Fruit fly (Drosophila melanogaster) whole organism, embryonic: ENCODE data around the gene CG6800.

Experiments used
- Abd-B ChIP-seq: fragments of 200-800 bp; sonication (Bioruptor generic); optimal IDR thresholded peaks from 2 replicates; lab custom pipeline; 2018; ENCODE audit warnings: missing biosample characterization, mild to moderate bottlenecking, missing genetic modification characterization, moderate library complexity
- Asciz ChIP-seq: fragments of 200-800 bp; sonication (Bioruptor generic); optimal IDR thresholded peaks from 2 replicates; lab custom pipeline; 2017; ENCODE audit warnings: missing biosample characterization, mild to moderate bottlenecking, missing genetic modification characterization, missing genetic modification reagents
- Bdp1 ChIP-seq: fragments of 200-800 bp; sonication (Bioruptor generic); optimal IDR thresholded peaks from 3 replicates; lab custom pipeline; 2016; ENCODE audit warnings: missing biosample characterization, missing genetic modification characterization
- CG12299 ChIP-seq: fragments of 200-800 bp; sonication (Bioruptor generic); optimal IDR thresholded peaks from 2 replicates; lab custom pipeline; 2018; ENCODE audit warnings: missing biosample characterization, mild to moderate bottlenecking, missing genetic modification characterization
- CG17328 ChIP-seq: fragments of 200-800 bp; sonication (Bioruptor generic); IDR thresholded peaks from 2 replicates; pipeline ENCODE4 v1.3.6; 2022; ENCODE audit warnings: missing biosample characterization, missing genetic modification characterization
- CG18011 ChIP-seq: fragments of 200-800 bp; sonication (Bioruptor generic); optimal IDR thresholded peaks from 2 replicates; lab custom pipeline; 2017; ENCODE audit warnings: missing biosample characterization, missing genetic modification characterization, mild to moderate bottlenecking, moderate library complexity, missing genotype
- CG18262 ChIP-seq: fragments of 200-800 bp; optimal IDR thresholded peaks from 3 replicates; lab custom pipeline; 2019; ENCODE audit warnings: missing biosample characterization, mild to moderate bottlenecking, missing genetic modification characterization, moderate library complexity
- CG18619 ChIP-seq: fragments of 200-800 bp; sonication (Bioruptor generic); optimal IDR thresholded peaks from 3 replicates; lab custom pipeline; 2017; ENCODE audit warnings: missing biosample characterization, mild to moderate bottlenecking, missing genetic modification characterization
- CG2116 ChIP-seq: fragments of 200-800 bp; sonication (Bioruptor generic); optimal IDR thresholded peaks from 3 replicates; lab custom pipeline; 2018; ENCODE audit warnings: missing biosample characterization, mild to moderate bottlenecking, missing genetic modification characterization
- CG2129 ChIP-seq: fragments of 200-800 bp; sonication (Bioruptor generic); IDR thresholded peaks from 2 replicates; pipeline ENCODE4 v1.3.6; 2022; ENCODE audit warnings: missing biosample characterization, missing genetic modification characterization; ENCODE audit not compliant: partially characterized antibody
- CG2875 ChIP-seq: fragments of 200-800 bp; sonication (Bioruptor generic); optimal IDR thresholded peaks from 2 replicates; lab custom pipeline; 2017; ENCODE audit warnings: missing biosample characterization, mild to moderate bottlenecking, missing genetic modification characterization, missing genetic modification reagents
- CG2889 ChIP-seq: fragments of 200-800 bp; sonication (Bioruptor generic); IDR thresholded peaks from 3 replicates; pipeline ENCODE4 v1.3.6; 2022; ENCODE audit warnings: missing biosample characterization, missing genetic modification characterization
- CG4424 ChIP-seq: fragments of 200-800 bp; sonication (Bioruptor generic); optimal IDR thresholded peaks from 3 replicates; lab custom pipeline; 2016; ENCODE audit warnings: missing biosample characterization, missing genetic modification characterization
- CG4617 ChIP-seq: fragments of 200-800 bp; sonication (Bioruptor generic); optimal IDR thresholded peaks from 3 replicates; lab custom pipeline; 2016; ENCODE audit warnings: missing biosample characterization, missing genetic modification characterization, borderline replicate concordance
- CG6272 ChIP-seq: fragments of 200-800 bp; sonication (Bioruptor generic); IDR thresholded peaks from 2 replicates; pipeline ENCODE4 v1.3.6; 2022; ENCODE audit warnings: missing biosample characterization, missing genetic modification characterization
- CG6791 ChIP-seq: fragments of 200-800 bp; sonication (Bioruptor generic); IDR thresholded peaks from 3 replicates; pipeline ENCODE4 v1.3.6; 2022; ENCODE audit warnings: missing biosample characterization, missing genetic modification characterization; ENCODE audit not compliant: partially characterized antibody
- CG7963 ChIP-seq: fragments of 200-800 bp; sonication (Bioruptor generic); IDR thresholded peaks from 3 replicates; pipeline ENCODE4 v1.3.6; 2022; ENCODE audit warnings: missing biosample characterization, missing genetic modification characterization; ENCODE audit not compliant: partially characterized antibody
- CG8944 ChIP-seq: fragments of 200-800 bp; sonication (Bioruptor generic); optimal IDR thresholded peaks from 3 replicates; lab custom pipeline; 2016; ENCODE audit warnings: missing biosample characterization, missing genetic modification characterization
- Dip3 ChIP-seq: fragments of 200-800 bp; sonication (Bioruptor generic); optimal IDR thresholded peaks from 3 replicates; lab custom pipeline; 2016; ENCODE audit warnings: missing biosample characterization, missing genetic modification characterization
- Dll ChIP-seq: fragments of 200-800 bp; sonication (Bioruptor generic); IDR thresholded peaks from 4 replicates; pipeline ENCODE4 v1.3.6; 2022; ENCODE audit warnings: missing biosample characterization, missing genetic modification characterization; ENCODE audit not compliant: partially characterized antibody
- Gsc ChIP-seq: fragments of 200-800 bp; sonication (Bioruptor generic); IDR thresholded peaks from 2 replicates; pipeline ENCODE4 v1.3.6; 2022; ENCODE audit warnings: missing biosample characterization, missing genetic modification characterization
- H15 ChIP-seq: fragments of 200-800 bp; sonication (Bioruptor generic); IDR thresholded peaks from 3 replicates; pipeline ENCODE4 v1.3.6; 2022; ENCODE audit warnings: missing biosample characterization, missing genetic modification characterization
- HHEX ChIP-seq: fragments of 200-800 bp; sonication (Bioruptor generic); optimal IDR thresholded peaks from 3 replicates; lab custom pipeline; 2017; ENCODE audit warnings: missing biosample characterization, mild to moderate bottlenecking, missing genetic modification characterization, missing genetic modification reagents
- HLH4C ChIP-seq: fragments of 200-800 bp; sonication (Bioruptor generic); IDR thresholded peaks from 3 replicates; pipeline ENCODE4 v1.3.6; 2022; ENCODE audit warnings: missing biosample characterization, missing genetic modification characterization; ENCODE audit not compliant: partially characterized antibody
- Hmx ChIP-seq: fragments of 200-800 bp; sonication (Bioruptor generic); optimal IDR thresholded peaks from 2 replicates; lab custom pipeline; 2016; ENCODE audit warnings: missing biosample characterization, missing genetic modification characterization
- Opbp ChIP-seq: fragments of 200-800 bp; sonication (Bioruptor generic); IDR thresholded peaks from 3 replicates; pipeline ENCODE4 v1.3.6; 2022; ENCODE audit warnings: missing biosample characterization, missing genetic modification characterization; ENCODE audit not compliant: partially characterized antibody
- Xbp1 ChIP-seq: fragments of 200-800 bp; sonication (Bioruptor generic); optimal IDR thresholded peaks from 3 replicates; lab custom pipeline; 2016; ENCODE audit warnings: missing biosample characterization, mild to moderate bottlenecking, missing genetic modification characterization
- abd-A ChIP-seq: fragments of 200-800 bp; sonication (Bioruptor generic); optimal IDR thresholded peaks from 3 replicates; lab custom pipeline; 2019; ENCODE audit warnings: missing biosample characterization, mild to moderate bottlenecking, missing genetic modification characterization, moderate library complexity
- amos ChIP-seq: fragments of 200-800 bp; sonication (Bioruptor generic); IDR thresholded peaks from 2 replicates; pipeline ENCODE4 v1.3.6; 2022; ENCODE audit warnings: missing biosample characterization, missing genetic modification characterization; ENCODE audit not compliant: partially characterized antibody
- aop ChIP-seq: fragments of 200-800 bp; sonication (Bioruptor generic); IDR thresholded peaks from 2 replicates; pipeline ENCODE4 v1.3.6; 2022; ENCODE audit warnings: missing biosample characterization, missing genetic modification characterization
- az2 ChIP-seq: fragments of 200-800 bp; sonication (Bioruptor generic); optimal IDR thresholded peaks from 3 replicates; lab custom pipeline; 2016; ENCODE audit warnings: missing biosample characterization, missing genetic modification characterization
- bcd ChIP-seq: fragments of 200-800 bp; sonication (Bioruptor generic); optimal IDR thresholded peaks from 2 replicates; lab custom pipeline; 2017; ENCODE audit warnings: missing biosample characterization, mild to moderate bottlenecking, missing genetic modification characterization
- crol ChIP-seq: fragments of 200-800 bp; sonication (Bioruptor generic); IDR thresholded peaks from 2 replicates; pipeline ENCODE4 v1.3.6; 2022; ENCODE audit warnings: missing biosample characterization, missing genetic modification characterization
- fd3F ChIP-seq: fragments of 200-800 bp; sonication (Bioruptor generic); optimal IDR thresholded peaks from 2 replicates; lab custom pipeline; 2018; ENCODE audit warnings: missing biosample characterization, mild to moderate bottlenecking, missing genetic modification characterization, moderate library complexity
- fd96Cb ChIP-seq: fragments of 200-800 bp; sonication (Bioruptor generic); optimal IDR thresholded peaks from 2 replicates; lab custom pipeline; 2018; ENCODE audit warnings: missing biosample characterization, mild to moderate bottlenecking, missing genetic modification characterization, moderate library complexity
- gfzf ChIP-seq: fragments of 200-800 bp; sonication (Bioruptor generic); optimal IDR thresholded peaks from 2 replicates; lab custom pipeline; 2016; ENCODE audit warnings: missing biosample characterization, mild to moderate bottlenecking, missing genetic modification characterization, moderate library complexity
- her ChIP-seq: fragments of 200-800 bp; sonication (Bioruptor generic); optimal IDR thresholded peaks from 2 replicates; lab custom pipeline; 2016; ENCODE audit warnings: missing biosample characterization, missing genetic modification characterization
- jumu ChIP-seq: fragments of 200-800 bp; sonication (Bioruptor generic); optimal IDR thresholded peaks from 3 replicates; lab custom pipeline; 2016; ENCODE audit warnings: missing biosample characterization, missing genetic modification characterization
- ken ChIP-seq: fragments of 200-800 bp; sonication (Bioruptor generic); IDR thresholded peaks from 3 replicates; pipeline ENCODE4 v1.3.6; 2022; ENCODE audit warnings: missing biosample characterization, missing genetic modification characterization
- lbe ChIP-seq: fragments of 200-800 bp; sonication (Bioruptor generic); optimal IDR thresholded peaks from 2 replicates; lab custom pipeline; 2016; ENCODE audit warnings: missing biosample characterization, mild to moderate bottlenecking, missing genetic modification characterization
- nerfin-2 ChIP-seq: fragments of 200-800 bp; sonication (Bioruptor generic); IDR thresholded peaks from 2 replicates; pipeline ENCODE4 v1.3.6; 2022; ENCODE audit warnings: missing biosample characterization, missing genetic modification characterization; ENCODE audit not compliant: partially characterized antibody
- odd ChIP-seq: fragments of 200-800 bp; sonication (Bioruptor generic); optimal IDR thresholded peaks from 2 replicates; lab custom pipeline; 2017; ENCODE audit warnings: missing biosample characterization, mild to moderate bottlenecking, missing genetic modification characterization
- otp ChIP-seq: fragments of 200-800 bp; sonication (Bioruptor generic); IDR thresholded peaks from 3 replicates; pipeline ENCODE4, ENCODE4 v1.3.6; 2022; ENCODE audit warnings: missing biosample characterization, missing genetic modification characterization
- ro ChIP-seq: fragments of 200-800 bp; sonication (Bioruptor generic); IDR thresholded peaks from 2 replicates; pipeline ENCODE4 v1.3.6; 2022; ENCODE audit warnings: missing biosample characterization, missing genetic modification characterization
- salm ChIP-seq: fragments of 200-800 bp; sonication (Bioruptor generic); optimal IDR thresholded peaks from 2 replicates; lab custom pipeline; 2018; ENCODE audit warnings: missing biosample characterization, mild to moderate bottlenecking, missing genetic modification characterization
- sc ChIP-seq, 3 experiments: fragments of >200 bp in 2 of 3; fragments of 200-800 bp in 1 of 3; sonication (Bioruptor generic) in 1 of 3; optimal IDR thresholded peaks; 2 replicates in 2 of 3; 3 replicates in 1 of 3; lab custom pipeline; 2017; ENCODE audit warnings: mild to moderate bottlenecking in 1 of 3, missing biosample characterization in 1 of 3, missing genetic modification characterization in 1 of 3, missing genetic modification reagents in 1 of 3
- sens ChIP-seq: fragments of 200-800 bp; sonication (Bioruptor generic); peaks from one replicate; lab custom pipeline; 2016; ENCODE audit warnings: missing biosample characterization, missing genetic modification characterization
- tna ChIP-seq: fragments of 200-800 bp; sonication (Bioruptor generic); IDR thresholded peaks from 2 replicates; pipeline ENCODE4 v1.3.6; 2022; ENCODE audit warnings: missing biosample characterization, missing genetic modification characterization; ENCODE audit not compliant: partially characterized antibody
- vvl ChIP-seq: fragments of 200-800 bp; sonication (Bioruptor generic); IDR thresholded peaks from 2 replicates; pipeline ENCODE4 v1.3.6; 2022; ENCODE audit warnings: missing biosample characterization, missing genetic modification characterization

CG6800 gene

DNA sequence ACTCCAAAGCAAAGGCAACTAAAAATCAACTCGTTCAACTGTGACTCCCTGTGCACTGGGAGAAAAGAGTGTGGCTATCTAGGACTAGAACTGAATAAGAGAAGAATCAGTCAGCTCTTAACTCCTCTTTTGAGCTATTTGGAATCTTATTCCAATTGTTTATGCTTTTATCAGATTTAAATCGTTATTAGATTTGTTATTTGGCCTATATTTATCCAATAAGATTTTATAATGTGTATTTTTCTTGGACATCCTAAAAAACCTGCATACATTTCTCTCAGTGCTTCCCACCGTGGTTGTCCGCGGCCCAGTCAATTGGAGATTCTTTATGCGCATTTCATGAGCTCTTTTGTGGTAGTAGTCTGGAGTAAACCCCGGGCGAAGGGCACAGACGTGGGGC lies 5.5 kb downstream of the CG6800 start (continued):
- TF ChIP-seq CG18011 (GFP tag; lab: Kevin White, UChicago) (peak; percentile 20), Dip3 (peak; percentile 55), CG2129 (no peak), Hmx (GFP tag; lab: Kevin White, UChicago) (no peak), HHEX (GFP tag; lab: Kevin White, UChicago) (peak; percentile 59), otp (GFP tag; lab: Robert Waterston, UW) (peak; percentile 36; the same call in 1 of the 3 replicates), CG2889 (GFP tag; lab: Robert Waterston, UW) (0 out of 3 replicates have a peak, but pooled peaks have one; percentile 53), fd3F (GFP tag; lab: Kevin White, UChicago) (peak; percentile 62), nerfin-2 (GFP tag; lab: Robert Waterston, UW) (no peak), CG4424 (GFP tag; lab: Kevin White, UChicago) (peak; percentile 65), Bdp1 (GFP tag; lab: Kevin White, UChicago) (peak; percentile 51), her (GFP tag; lab: Kevin White, UChicago) (peak; percentile 3), CG2875 (GFP tag; lab: Kevin White, UChicago) (peak; percentile 25), CG7963 (no peak), gfzf (GFP tag; lab: Kevin White, UChicago) (no peak), Gsc (GFP tag; lab: Robert Waterston, UW) (no peak), sens (GFP tag; lab: Kevin White, UChicago) (peak; percentile 95), amos (GFP tag; lab: Robert Waterston, UW) (no peak), Abd-B (GFP tag; lab: Kevin White, UChicago) (peak; percentile 64), HLH4C (GFP tag; lab: Robert Waterston, UW) (no peak), CG8944 (peak; percentile 24), CG6791 (no peak), sc (optimal IDR thresholded peaks at IDR 0.05; lab: Kevin White, UChicago) (no peak), sc (GFP tag; optimal IDR thresholded peaks at IDR 0.05; lab: Kevin White, UChicago) (peak; percentile 42), CG18619 (GFP tag; lab: Kevin White, UChicago) (peak; percentile 48), salm (tag; lab: Kevin White, UChicago) (peak; percentile 3), vvl (GFP tag; lab: Robert Waterston, UW) (peak; percentile 65), fd96Cb (peak; percentile 59), CG12299 (tag; lab: Kevin White, UChicago) (no peak), Asciz (GFP tag; lab: Kevin White, UChicago) (no peak), crol (GFP tag; lab: Robert Waterston, UW) (no peak), Opbp (GFP tag; lab: Robert Waterston, UW) (no peak), ro (no peak), jumu (GFP tag; lab: Kevin White, UChicago) (peak; percentile 11), tna (GFP tag; lab: Robert Waterston, UW) (no peak), Dll (GFP tag; lab: Robert Waterston, UW) (no peak), Xbp1 (GFP tag; lab: Kevin White, UChicago) (peak; percentile 66), ken (GFP tag; lab: Robert Waterston, UW) (no peak), CG6272 (no peak), odd (GFP tag; lab: Kevin White, UChicago) (no peak), CG18262 (peak; percentile 76), H15 (peak; percentile 55; the same call in 2 of the 3 replicates), lbe (GFP tag; lab: Kevin White, UChicago) (peak; percentile 77), CG4617 (GFP tag; lab: Kevin White, UChicago) (no peak), CG17328 (GFP tag; lab: Robert Waterston, UW) (peak; percentile 48; the same call in 1 of the 2 replicates), aop (GFP tag; lab: Robert Waterston, UW) (no peak), abd-A (tag; lab: Kevin White, UChicago) (no peak), CG2116 (no peak), bcd (GFP tag; lab: Kevin White, UChicago) (peak; percentile 74), az2 (peak; percentile 63)
